Worm (Caenorhabditis elegans) whole organism, L3 larva: ENCODE results near the gene Y50D4C.12.

Experiments used
- elt-1 ChIP-seq: fragments of 150-350 bp; optimal IDR thresholded peaks from 2 replicates; lab custom pipeline; 2014; ENCODE audit warnings: missing biosample characterization, missing genetic modification characterization
- elt-2 ChIP-seq: sonication (generic microtip); optimal IDR thresholded peaks from 2 replicates; lab custom pipeline; 2016; ENCODE audit warnings: missing genetic modification reagents, mild to moderate bottlenecking, missing genetic modification characterization, missing compliant biosample characterization
- lin-15B ChIP-seq: fragments of 150-350 bp; optimal IDR thresholded peaks from 2 replicates; lab custom pipeline; 2014; ENCODE audit warnings: missing biosample characterization, missing genetic modification characterization
- lin-39 ChIP-seq: fragments of 150-350 bp; optimal IDR thresholded peaks from 2 replicates; lab custom pipeline; 2018; ENCODE audit warnings: missing biosample characterization, missing genetic modification reagents, missing genetic modification characterization
- nfya-1 ChIP-seq: sonication (generic microtip); optimal IDR thresholded peaks from 2 replicates; lab custom pipeline; 2017; ENCODE audit warnings: missing genetic modification characterization, mild to moderate bottlenecking, missing compliant biosample characterization, antibody characterized with exemption, moderate library complexity; ENCODE audit not compliant: insufficient read depth
- skn-1 ChIP-seq: fragments of 150-350 bp; optimal IDR thresholded peaks from 2 replicates; lab custom pipeline; 2014; ENCODE audit warnings: missing biosample characterization, missing genetic modification characterization

DNA sequence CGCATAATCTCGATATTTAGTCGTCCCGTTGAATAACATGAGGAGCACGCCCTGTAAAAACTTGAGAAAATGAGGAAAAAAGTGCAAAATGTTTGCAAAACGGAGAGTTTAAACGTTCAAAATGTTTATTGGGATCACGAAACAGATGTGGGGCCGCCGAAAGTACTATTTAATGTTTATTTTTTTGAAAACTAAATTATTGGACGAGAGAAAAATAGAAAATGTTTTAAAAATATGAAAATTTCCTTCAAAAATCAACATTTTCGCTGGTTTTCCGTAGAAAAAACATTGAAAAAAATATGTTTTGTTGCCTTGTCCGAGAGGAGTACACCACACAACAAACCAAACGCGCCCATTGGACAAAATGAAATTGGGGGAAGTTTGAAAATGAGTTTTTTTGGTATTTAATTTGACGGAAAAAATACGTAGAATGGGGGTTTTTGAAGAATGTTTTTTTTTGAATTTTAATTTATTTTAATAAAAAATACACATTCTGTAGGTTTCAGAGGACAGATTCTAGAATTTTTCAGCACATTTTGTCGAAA, 17.6 kb upstream of the Y50D4C.12 start, which contains the start of gene sqv-6:
- TF ChIP-seq elt-1 (tag; lab: Kevin White, UChicago): no peak
- no peak for TF ChIP-seq skn-1 (tag; lab: Kevin White, UChicago)
- TF ChIP-seq elt-2 (tag; lab: Kevin White, UChicago): no peak
- TF ChIP-seq nfya-1 (tag; lab: Kevin White, UChicago): peak; percentile 91
- peak; percentile 53 for TF ChIP-seq lin-15B
- peak; percentile 49 for TF ChIP-seq lin-39 (tag; lab: Kevin White, UChicago)
